Worm (Caenorhabditis elegans): ENCODE data around the gene F28C6.8.

ce11 chrII:8646437-8646836 lies 39.8 kb downstream of the F28C6.8 start:
- TF ChIP-seq sox-2 (GFP tag; IDR thresholded peaks at IDR 0.05) (no peak), nfya-1 (tag; optimal IDR thresholded peaks at IDR 0.05) (no peak), Y22D7AL.16 (tag; optimal IDR thresholded peaks at IDR 0.05) (no peak)

Data from whole organism, late embryonic.